Fruit fly (Drosophila melanogaster) whole organism, pupa: ENCODE results near the gene CG31115.

Experiments
- CG17806 ChIP-seq: fragments of 200-800 bp; sonication (Bioruptor generic); optimal IDR thresholded peaks from 2 replicates; lab custom pipeline; 2018; ENCODE audit warnings: missing biosample characterization, mild to moderate bottlenecking, missing genetic modification characterization, moderate library complexity
- EcR ChIP-seq: fragments of 200-800 bp; sonication (Bioruptor generic); optimal IDR thresholded peaks from 3 replicates; lab custom pipeline; 2019; ENCODE audit warnings: missing biosample characterization, missing genetic modification characterization, mild to moderate bottlenecking, moderate library complexity, missing genetic modification reagents

dm6 chr3R:25054451-25055188, 17.9 kb downstream of the CG31115 start, which contains the start of gene CG31109:
- TF ChIP-seq EcR (no peak), CG17806 (tag; lab: Kevin White, UChicago) (no peak)
